Worm (Caenorhabditis elegans): ENCODE measurements around the gene ZK1248.11.

The ZK1248.11 gene

DNA sequence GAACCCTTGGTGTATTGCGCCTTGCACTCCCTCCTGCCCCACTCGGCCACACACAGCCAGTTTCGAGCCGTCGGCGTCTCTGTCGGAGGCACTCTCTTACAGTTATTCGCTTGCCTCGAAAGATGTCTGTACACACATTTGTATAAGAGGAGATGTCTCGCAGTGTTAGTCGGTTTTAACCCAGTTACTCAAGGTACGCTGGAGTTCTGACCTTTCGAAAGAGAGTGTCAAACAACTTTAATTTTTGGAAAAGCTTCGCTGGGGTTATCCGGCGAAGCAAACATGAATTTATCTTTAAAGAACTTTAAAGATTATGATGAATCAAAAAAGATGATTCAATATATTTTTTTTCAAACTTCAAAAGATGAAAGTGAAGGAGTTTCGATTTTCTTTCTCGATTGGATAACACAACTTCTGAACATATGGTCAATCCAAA, 16.3 kb upstream of the ZK1248.11 start (continued):
- TF ChIP-seq sox-2 (GFP tag; IDR thresholded peaks at IDR 0.05) (peak; percentile 32), elt-2 (tag; optimal IDR thresholded peaks at IDR 0.05) (peak; percentile 99), npax-4 (tag; optimal IDR thresholded peaks at IDR 0.05) (peak; percentile 54), ceh-34 (tag; optimal IDR thresholded peaks at IDR 0.05) (peak; percentile 92), fax-1 (tag; optimal IDR thresholded peaks at IDR 0.05) (peak; percentile 65), pha-2 (tag; optimal IDR thresholded peaks at IDR 0.05) (peak; percentile 82), ceh-19 (GFP tag; optimal IDR thresholded peaks at IDR 0.05) (peak; percentile 89), odd-2 (tag; optimal IDR thresholded peaks at IDR 0.05) (no peak), pros-1 (tag; optimal IDR thresholded peaks at IDR 0.05) (peak; percentile 87), K02D7.2 (tag; optimal IDR thresholded peaks at IDR 0.05) (peak; percentile 69), fkh-10 (GFP tag; optimal IDR thresholded peaks at IDR 0.05) (peak; percentile 73), tbx-2 (tag; optimal IDR thresholded peaks at IDR 0.05) (peak; percentile 96), ttx-3 (tag; optimal IDR thresholded peaks at IDR 0.05) (peak; percentile 70), hlh-13 (GFP tag; optimal IDR thresholded peaks at IDR 0.05) (peak; percentile 17), F13H6.1 (tag; optimal IDR thresholded peaks at IDR 0.05) (peak; percentile 87), ceh-30 (tag; optimal IDR thresholded peaks at IDR 0.05) (peak; percentile 79), ceh-22 (tag; optimal IDR thresholded peaks at IDR 0.05) (peak; percentile 65), dve-1 (tag; optimal IDR thresholded peaks at IDR 0.05) (peak; percentile 99), pqm-1 (tag; optimal IDR thresholded peaks at IDR 0.05) (peak; percentile 95), gmeb-2 (tag; optimal IDR thresholded peaks at IDR 0.05) (peak; percentile 55), ceh-14 (tag; optimal IDR thresholded peaks at IDR 0.05) (peak; percentile 94), nhr-11 (tag; optimal IDR thresholded peaks at IDR 0.05) (peak; percentile 58), ets-4 (tag; optimal IDR thresholded peaks at IDR 0.05) (peak; percentile 85), lin-11 (tag; optimal IDR thresholded peaks at IDR 0.05) (peak; percentile 63), ceh-18 (tag; optimal IDR thresholded peaks at IDR 0.05) (peak; percentile 99), lim-6 (tag; optimal IDR thresholded peaks at IDR 0.05) (peak; percentile 77), unc-55 (GFP tag; optimal IDR thresholded peaks at IDR 0.05) (peak; percentile 79), ref-2 (tag; optimal IDR thresholded peaks at IDR 0.05) (peak; percentile 87), K09A11.1 (tag; optimal IDR thresholded peaks at IDR 0.05; ENCODE audit: insufficient read depth) (peak; percentile 76), nhr-232 (tag; optimal IDR thresholded peaks at IDR 0.05) (peak; percentile 46), dmd-4 (tag; optimal IDR thresholded peaks at IDR 0.05; ENCODE audit: borderline replicate concordance) (peak; percentile 66), ceh-45 (GFP tag; IDR thresholded peaks at IDR 0.05) (no peak)

DNA sequence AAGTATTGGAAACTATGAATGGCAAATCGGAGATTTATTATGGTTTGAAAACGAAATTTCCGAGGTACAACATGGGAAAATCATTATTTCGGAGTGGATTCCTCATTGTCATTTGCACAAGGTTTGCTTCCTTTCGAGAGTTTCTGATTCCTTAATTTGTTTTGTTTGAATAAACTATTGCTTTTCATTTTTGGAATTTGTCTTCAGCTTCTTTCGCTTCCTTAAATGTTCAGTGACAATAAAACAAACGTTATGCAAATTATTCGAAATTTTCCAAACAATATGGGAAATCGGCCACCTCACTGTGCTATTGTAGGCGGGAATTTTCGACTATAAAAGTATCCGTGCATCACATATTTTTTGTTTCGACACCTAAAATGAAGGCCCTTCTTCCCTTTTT, 13.5 kb upstream of the ZK1248.11 start, which contains the start of gene nep-25:
nep-25 (plus strand) TSS at position 375 of the 400 bp plus-strand sequence.
- TF ChIP-seq pax-1 (tag; optimal IDR thresholded peaks at IDR 0.05) (no peak), nhr-11 (tag; optimal IDR thresholded peaks at IDR 0.05) (no peak)

DNA sequence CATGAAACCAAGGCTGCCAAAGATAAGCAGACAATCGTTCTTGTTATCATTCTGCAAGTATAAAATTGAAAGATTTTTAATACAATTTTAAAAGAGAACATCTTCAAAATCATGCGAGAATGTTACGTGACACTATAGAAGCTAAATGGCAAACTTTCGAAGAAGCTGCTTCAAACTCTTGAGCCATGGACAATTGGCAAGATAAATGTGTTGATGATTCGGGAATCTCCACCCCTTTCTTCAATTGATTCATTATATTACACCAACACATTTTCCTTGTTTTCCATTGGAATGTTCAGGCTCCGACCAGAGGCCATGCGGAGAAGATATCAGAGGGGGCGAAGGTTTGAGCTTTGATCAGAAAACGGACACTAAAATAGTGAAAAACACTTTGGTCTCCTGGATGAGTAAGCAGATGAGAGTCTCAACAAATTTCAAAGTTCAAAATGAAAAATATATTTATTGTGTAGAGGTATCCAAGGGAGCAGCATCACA, 12.7 kb upstream of the ZK1248.11 start, which contains the start of gene lec-5:
lec-5 (minus strand) TSS at position 51 of the 495 bp plus-strand sequence.
- TF ChIP-seq pax-1 (tag; optimal IDR thresholded peaks at IDR 0.05) (no peak), ceh-18 (tag; optimal IDR thresholded peaks at IDR 0.05) (peak; percentile 68), rnt-1 (tag; optimal IDR thresholded peaks at IDR 0.05) (peak; percentile 54), fkh-6 (tag; optimal IDR thresholded peaks at IDR 0.05) (no peak)

DNA sequence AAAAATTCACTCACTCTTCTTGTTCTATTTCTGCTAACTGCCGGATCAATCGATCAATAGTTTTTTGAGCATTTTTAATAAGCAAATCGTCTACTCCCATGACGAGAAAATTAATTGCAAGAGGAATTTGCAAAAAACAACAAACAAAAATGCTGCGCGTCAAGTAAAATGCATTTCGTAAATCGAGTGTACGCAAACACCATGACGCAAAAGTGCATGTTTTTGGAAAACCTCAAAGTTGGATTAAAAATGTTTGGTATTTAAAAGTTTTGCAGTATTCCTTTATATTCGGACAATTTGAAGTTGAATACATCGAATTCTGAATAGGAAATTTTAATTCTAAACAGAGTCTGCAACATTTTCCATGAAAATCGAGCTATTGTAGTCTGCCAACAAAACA, 10.8 kb upstream of the ZK1248.11 start, which contains the start of gene ZK1248.19:
ZK1248.19 (minus strand) TSS at position 188 of the 400 bp plus-strand sequence.
- TF ChIP-seq ceh-48 (tag; optimal IDR thresholded peaks at IDR 0.05) (no peak), nfya-1 (tag; optimal IDR thresholded peaks at IDR 0.05) (peak; percentile 28), hlh-15 (tag; optimal IDR thresholded peaks at IDR 0.05) (no peak), unc-55 (GFP tag; optimal IDR thresholded peaks at IDR 0.05) (no peak)

Data from whole organism, late embryonic.